Fruit fly (Drosophila melanogaster) whole organism, embryonic: ENCODE data around the gene trr.

Experiments
- B-H2 ChIP-seq: fragments of 200-800 bp; sonication (Bioruptor generic); optimal IDR thresholded peaks from 2 replicates; lab custom pipeline; 2018; ENCODE audit warnings: missing biosample characterization, mild to moderate bottlenecking, missing genetic modification characterization
- BtbVII ChIP-seq: fragments of 200-800 bp; sonication (Bioruptor generic); optimal IDR thresholded peaks from 3 replicates; lab custom pipeline; 2017; ENCODE audit warnings: missing biosample characterization, mild to moderate bottlenecking, missing genetic modification characterization
- CG10462 ChIP-seq: fragments of 200-800 bp; sonication (Bioruptor generic); optimal IDR thresholded peaks from 2 replicates; lab custom pipeline; 2016; ENCODE audit warnings: missing biosample characterization, missing genetic modification characterization
- CG10979 ChIP-seq: fragments of 200-800 bp; sonication (Bioruptor generic); optimal IDR thresholded peaks from 2 replicates; lab custom pipeline; 2018; ENCODE audit warnings: missing biosample characterization, mild to moderate bottlenecking, missing genetic modification characterization, moderate library complexity
- CG11247 ChIP-seq: fragments of 200-800 bp; sonication (Bioruptor generic); IDR thresholded peaks from 2 replicates; pipeline ENCODE4 v1.3.6; 2022; ENCODE audit warnings: missing biosample characterization, missing genetic modification characterization
- CG11560 ChIP-seq: fragments of 200-800 bp; sonication (Bioruptor generic); IDR thresholded peaks from 3 replicates; pipeline ENCODE4 v1.3.6; 2022; ENCODE audit warnings: missing biosample characterization, missing genetic modification characterization
- CG12769 ChIP-seq: fragments of 200-800 bp; sonication (Bioruptor generic); optimal IDR thresholded peaks from 2 replicates; lab custom pipeline; 2019; ENCODE audit warnings: missing biosample characterization, mild to moderate bottlenecking, missing genetic modification characterization, moderate library complexity
- CG14667 ChIP-seq: fragments of 200-800 bp; sonication (Bioruptor generic); IDR thresholded peaks from 2 replicates; pipeline ENCODE4 v1.3.6; 2022; ENCODE audit warnings: missing biosample characterization, missing genetic modification characterization
- CG15479 ChIP-seq: fragments of 200-800 bp; sonication (Bioruptor generic); optimal IDR thresholded peaks from 3 replicates; lab custom pipeline; 2019; ENCODE audit warnings: missing biosample characterization, mild to moderate bottlenecking, missing genetic modification characterization, moderate library complexity
- CG16813 ChIP-seq: fragments of 200-800 bp; sonication (Bioruptor generic); IDR thresholded peaks from 3 replicates; pipeline ENCODE4 v1.3.6; 2022; ENCODE audit warnings: missing biosample characterization, missing genetic modification characterization; ENCODE audit not compliant: partially characterized antibody
- CG16863 ChIP-seq: fragments of 200-800 bp; sonication (Bioruptor generic); optimal IDR thresholded peaks from 3 replicates; lab custom pipeline; 2016; ENCODE audit warnings: missing biosample characterization, missing genetic modification characterization
- CG18011 ChIP-seq: fragments of 200-800 bp; sonication (Bioruptor generic); optimal IDR thresholded peaks from 2 replicates; lab custom pipeline; 2017; ENCODE audit warnings: missing biosample characterization, missing genetic modification characterization, mild to moderate bottlenecking, moderate library complexity, missing genotype
- CG2120 ChIP-seq: fragments of 200-800 bp; sonication (Bioruptor generic); optimal IDR thresholded peaks from 3 replicates; lab custom pipeline; 2016; ENCODE audit warnings: missing biosample characterization, missing genetic modification characterization
- CG2875 ChIP-seq: fragments of 200-800 bp; sonication (Bioruptor generic); optimal IDR thresholded peaks from 2 replicates; lab custom pipeline; 2017; ENCODE audit warnings: missing biosample characterization, mild to moderate bottlenecking, missing genetic modification characterization, missing genetic modification reagents
- CG31224 ChIP-seq: fragments of 200-800 bp; sonication (Bioruptor generic); IDR thresholded peaks from 2 replicates; pipeline ENCODE4 v1.3.6; 2022; ENCODE audit warnings: missing biosample characterization, missing genetic modification characterization
- CG32767 ChIP-seq: fragments of 200-800 bp; sonication (Bioruptor generic); IDR thresholded peaks from 2 replicates; pipeline ENCODE4 v1.3.6; 2022; ENCODE audit warnings: missing biosample characterization, missing genetic modification characterization
- CG34376 ChIP-seq: fragments of 200-800 bp; sonication (Bioruptor generic); optimal IDR thresholded peaks from 2 replicates; lab custom pipeline; 2018; ENCODE audit warnings: missing biosample characterization, mild to moderate bottlenecking, missing genetic modification characterization
- CG3847 ChIP-seq: fragments of 200-800 bp; sonication (Bioruptor generic); IDR thresholded peaks from 2 replicates; pipeline ENCODE4 v1.3.6; 2022; ENCODE audit warnings: missing biosample characterization, missing genetic modification characterization
- CG4730 ChIP-seq: fragments of 200-800 bp; sonication (Bioruptor generic); IDR thresholded peaks from 2 replicates; pipeline ENCODE4 v1.3.6; 2022; ENCODE audit warnings: missing biosample characterization, missing genetic modification characterization
- CG6689 ChIP-seq: fragments of 200-800 bp; sonication (Bioruptor generic); IDR thresholded peaks from 2 replicates; pipeline ENCODE4 v1.3.6; 2022; ENCODE audit warnings: missing biosample characterization, missing genetic modification characterization
- CG7745 ChIP-seq: fragments of 200-800 bp; sonication (Bioruptor generic); optimal IDR thresholded peaks from 2 replicates; lab custom pipeline; 2018; ENCODE audit warnings: missing biosample characterization, mild to moderate bottlenecking, missing genetic modification characterization, moderate library complexity
- CG9727 ChIP-seq: fragments of 200-800 bp; sonication (Bioruptor generic); optimal IDR thresholded peaks from 3 replicates; lab custom pipeline; 2017; ENCODE audit warnings: missing biosample characterization, mild to moderate bottlenecking, missing genetic modification characterization
- CG9876 ChIP-seq: fragments of 200-800 bp; sonication (Bioruptor generic); optimal IDR thresholded peaks from 2 replicates; lab custom pipeline; 2016; ENCODE audit warnings: missing biosample characterization, missing genetic modification characterization
- CTCF ChIP-seq: fragments of 200-800 bp; sonication (Bioruptor generic); optimal IDR thresholded peaks from 2 replicates; lab custom pipeline; 2017; ENCODE audit warnings: missing biosample characterization, mild to moderate bottlenecking, missing genetic modification characterization, moderate library complexity
- D19A ChIP-seq: fragments of 200-800 bp; optimal IDR thresholded peaks from 3 replicates; lab custom pipeline; 2019; ENCODE audit warnings: missing biosample characterization, mild to moderate bottlenecking, missing genetic modification characterization, moderate library complexity
- Elba2 ChIP-seq: fragments of 200-800 bp; sonication (Bioruptor generic); optimal IDR thresholded peaks from 3 replicates; lab custom pipeline; 2016; ENCODE audit warnings: missing biosample characterization, missing genetic modification characterization
- Fer1 ChIP-seq: fragments of 200-800 bp; sonication (Bioruptor generic); optimal IDR thresholded peaks from 2 replicates; lab custom pipeline; 2017; ENCODE audit warnings: missing biosample characterization, mild to moderate bottlenecking, missing genetic modification characterization
- HLH3B ChIP-seq: fragments of 200-800 bp; sonication (Bioruptor generic); IDR thresholded peaks from 2 replicates; pipeline ENCODE4 v1.3.6; 2022; ENCODE audit warnings: missing biosample characterization, missing genetic modification characterization
- Max ChIP-seq: fragments of 200-800 bp; sonication (Bioruptor generic); optimal IDR thresholded peaks from 2 replicates; lab custom pipeline; 2016; ENCODE audit warnings: missing biosample characterization, mild to moderate bottlenecking, missing genetic modification characterization
- NC2α ChIP-seq: fragments of 200-800 bp; sonication (Bioruptor generic); optimal IDR thresholded peaks from 2 replicates; lab custom pipeline; 2016; ENCODE audit warnings: missing biosample characterization, missing genetic modification characterization
- Nf-YA ChIP-seq: fragments of 200-800 bp; sonication (Bioruptor generic); IDR thresholded peaks from 2 replicates; pipeline ENCODE4 v1.3.6; 2022; ENCODE audit warnings: missing biosample characterization, missing genetic modification characterization
- Ptx1 ChIP-seq: fragments of 200-800 bp; sonication (Bioruptor generic); IDR thresholded peaks from 2 replicates; pipeline ENCODE4 v1.3.6; 2022; ENCODE audit warnings: missing biosample characterization, missing genetic modification characterization
- Sox102F ChIP-seq: fragments of 200-800 bp; sonication (Bioruptor generic); optimal IDR thresholded peaks from 2 replicates; lab custom pipeline; 2018; ENCODE audit warnings: missing biosample characterization, mild to moderate bottlenecking, missing genetic modification characterization, moderate library complexity
- Sry-δ ChIP-seq: fragments of 200-800 bp; sonication (Bioruptor generic); optimal IDR thresholded peaks from 2 replicates; lab custom pipeline; 2016; ENCODE audit warnings: missing biosample characterization, missing genetic modification characterization
- Tbp ChIP-seq: fragments of >200 bp; optimal IDR thresholded peaks from 2 replicates; lab custom pipeline; 2018; ENCODE audit warnings: missing biosample characterization, missing genetic modification characterization
- ci ChIP-seq: fragments of 200-800 bp; sonication (Bioruptor generic); IDR thresholded peaks from 3 replicates; pipeline ENCODE4 v1.3.6; 2022; ENCODE audit warnings: missing biosample characterization, missing genetic modification characterization
- dimm ChIP-seq: fragments of 200-800 bp; sonication (Bioruptor generic); IDR thresholded peaks from 2 replicates; pipeline ENCODE4 v1.3.6; 2022; ENCODE audit warnings: missing biosample characterization, missing genetic modification characterization
- eyg ChIP-seq: fragments of 200-800 bp; sonication (Bioruptor generic); optimal IDR thresholded peaks from 3 replicates; lab custom pipeline; 2016; ENCODE audit warnings: missing biosample characterization, missing genetic modification characterization
- grn ChIP-seq: fragments of 200-800 bp; sonication (Bioruptor generic); optimal IDR thresholded peaks from 3 replicates; lab custom pipeline; 2017; ENCODE audit warnings: missing biosample characterization, missing genetic modification characterization
- gsb ChIP-seq: fragments of 200-800 bp; sonication (Bioruptor generic); IDR thresholded peaks from 2 replicates; pipeline ENCODE4 v1.3.6; 2022; ENCODE audit warnings: missing biosample characterization, missing genetic modification characterization
- h ChIP-seq: fragments of >200 bp; optimal IDR thresholded peaks from 2 replicates; lab custom pipeline; 2017
- her ChIP-seq: fragments of 200-800 bp; sonication (Bioruptor generic); optimal IDR thresholded peaks from 2 replicates; lab custom pipeline; 2016; ENCODE audit warnings: missing biosample characterization, missing genetic modification characterization
- ind ChIP-seq: fragments of 200-800 bp; sonication (Bioruptor generic); optimal IDR thresholded peaks from 3 replicates; lab custom pipeline; 2016; ENCODE audit warnings: missing biosample characterization, missing genetic modification characterization
- knrl ChIP-seq: fragments of 200-800 bp; sonication (Bioruptor generic); IDR thresholded peaks from 3 replicates; pipeline ENCODE4 v1.3.6; 2022; ENCODE audit warnings: missing biosample characterization, missing genetic modification characterization; ENCODE audit not compliant: partially characterized antibody
- nerfin-1 ChIP-seq: fragments of 200-800 bp; sonication (Bioruptor generic); optimal IDR thresholded peaks from 3 replicates; lab custom pipeline; 2019; ENCODE audit warnings: missing biosample characterization, mild to moderate bottlenecking, missing genetic modification characterization, moderate library complexity
- nerfin-2 ChIP-seq: fragments of 200-800 bp; sonication (Bioruptor generic); IDR thresholded peaks from 2 replicates; pipeline ENCODE4 v1.3.6; 2022; ENCODE audit warnings: missing biosample characterization, missing genetic modification characterization; ENCODE audit not compliant: partially characterized antibody
- psq ChIP-seq: fragments of 200-800 bp; sonication (Bioruptor generic); optimal IDR thresholded peaks from 2 replicates; lab custom pipeline; 2017; ENCODE audit warnings: missing biosample characterization, missing genetic modification characterization
- pum ChIP-seq: fragments of 200-800 bp; sonication (Bioruptor generic); optimal IDR thresholded peaks from 2 replicates; lab custom pipeline; 2016; ENCODE audit warnings: missing biosample characterization, missing genetic modification characterization
- rib ChIP-seq: fragments of 200-800 bp; sonication (Bioruptor generic); IDR thresholded peaks from 2 replicates; pipeline ENCODE4 v1.3.6; 2022; ENCODE audit warnings: missing biosample characterization, missing genetic modification characterization
- trem ChIP-seq: fragments of 200-800 bp; optimal IDR thresholded peaks from 3 replicates; lab custom pipeline; 2019; ENCODE audit warnings: missing biosample characterization, mild to moderate bottlenecking, missing genetic modification characterization, moderate library complexity
- trh ChIP-seq: fragments of 200-800 bp; sonication (Bioruptor generic); optimal IDR thresholded peaks from 2 replicates; lab custom pipeline; 2016; ENCODE audit warnings: missing biosample characterization, missing genetic modification characterization
- wdn ChIP-seq: fragments of 200-800 bp; sonication (Bioruptor generic); IDR thresholded peaks from 2 replicates; pipeline ENCODE4 v1.3.6; 2022; ENCODE audit warnings: missing biosample characterization, missing genetic modification characterization

The trr gene

DNA sequence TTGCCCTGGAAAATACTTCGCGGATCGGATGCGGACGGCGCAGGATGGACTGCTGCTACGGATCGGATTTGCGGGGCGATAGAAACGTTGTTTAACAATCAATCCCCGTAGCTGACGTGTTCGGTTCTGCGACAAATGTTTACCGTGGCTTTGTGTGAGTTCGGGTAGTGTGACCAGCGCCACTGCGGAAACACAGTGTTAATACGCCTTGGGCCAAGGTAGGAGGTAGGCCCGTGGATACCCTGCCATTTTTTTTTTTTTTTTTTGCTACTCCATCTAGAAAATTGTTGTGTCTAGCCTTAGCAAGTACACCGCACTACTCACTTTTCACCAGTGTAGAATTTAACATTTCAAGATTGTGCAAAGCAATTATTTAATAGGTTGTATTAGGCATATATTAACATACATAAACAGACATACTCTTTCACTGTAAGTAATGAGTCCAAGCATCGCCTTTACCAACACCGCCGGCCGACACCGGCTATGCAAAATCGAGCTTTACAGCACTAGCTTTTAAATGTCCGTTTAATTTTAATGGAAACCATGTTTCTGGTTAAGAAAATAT is 28.0 kb downstream of the trr start, which contains the start of gene deltaCOP (continued):
- TF ChIP-seq ci (GFP tag; lab: Robert Waterston, UW): peak; percentile 83
- no peak for TF ChIP-seq CG15479 (GFP tag; lab: Kevin White, UChicago)
- no peak for TF ChIP-seq CG12769 (tag; lab: Kevin White, UChicago)
- TF ChIP-seq Sry-δ: peak; percentile 57
- TF ChIP-seq trem (tag; lab: Kevin White, UChicago): peak; percentile 45
- peak; percentile 97 for TF ChIP-seq CG2120 (GFP tag; lab: Kevin White, UChicago)
- peak; percentile 61 for TF ChIP-seq B-H2
- peak; percentile 100 for TF ChIP-seq D19A (tag; lab: Kevin White, UChicago)
- peak; percentile 78 for TF ChIP-seq Fer1 (GFP tag; lab: Kevin White, UChicago)
- TF ChIP-seq Ptx1 (GFP tag; lab: Robert Waterston, UW): peak; percentile 91
- peak; percentile 36 for TF ChIP-seq CTCF
- no peak for TF ChIP-seq h (lab: Kevin White, UChicago)
- TF ChIP-seq CG18011 (GFP tag; lab: Kevin White, UChicago): peak; percentile 55
- TF ChIP-seq CG6689 (GFP tag; lab: Robert Waterston, UW): peak; percentile 83
- peak; percentile 66 for TF ChIP-seq CG10462 (GFP tag; lab: Kevin White, UChicago)
- TF ChIP-seq pum (GFP tag; lab: Kevin White, UChicago): peak; percentile 89
- TF ChIP-seq Nf-YA: no peak
- peak; percentile 61 for TF ChIP-seq gsb (GFP tag; lab: Robert Waterston, UW)
- peak; percentile 90 for TF ChIP-seq ind (GFP tag; lab: Kevin White, UChicago)
- peak; percentile 69 for TF ChIP-seq CG4730 (GFP tag; lab: Robert Waterston, UW)
- TF ChIP-seq CG11247 (GFP tag; lab: Robert Waterston, UW): peak; percentile 79
- no peak for TF ChIP-seq CG2875
- peak; percentile 31 for TF ChIP-seq Elba2 (GFP tag; lab: Kevin White, UChicago)
- TF ChIP-seq HLH3B (GFP tag; lab: Robert Waterston, UW): peak; percentile 70
- TF ChIP-seq grn: no peak
- peak; percentile 92 for TF ChIP-seq CG9876 (GFP tag; lab: Kevin White, UChicago)
- peak; percentile 82 for TF ChIP-seq her (GFP tag; lab: Kevin White, UChicago)
- peak; percentile 72; the same call in 2 of the 3 replicates for TF ChIP-seq CG11560 (tag; lab: Robert Waterston, UW)
- TF ChIP-seq BtbVII (GFP tag; lab: Kevin White, UChicago): peak; percentile 55
- TF ChIP-seq CG16863 (GFP tag; lab: Kevin White, UChicago): peak; percentile 89
- peak; percentile 64 for TF ChIP-seq NC2α (GFP tag; lab: Kevin White, UChicago)
- TF ChIP-seq CG7745 (tag; lab: Kevin White, UChicago): no peak
- TF ChIP-seq CG31224 (GFP tag; lab: Robert Waterston, UW): peak; percentile 79
- TF ChIP-seq knrl (GFP tag; lab: Robert Waterston, UW): peak; percentile 40; the same call in 1 of the 3 replicates
- no peak for TF ChIP-seq Sox102F
- peak; percentile 80 for TF ChIP-seq CG9727 (GFP tag; lab: Kevin White, UChicago)
- peak; percentile 11 for TF ChIP-seq nerfin-1 (tag; lab: Kevin White, UChicago)
- TF ChIP-seq CG34376 (GFP tag; lab: Kevin White, UChicago): peak; percentile 76
- peak; percentile 62 for TF ChIP-seq CG14667
- TF ChIP-seq nerfin-2: no peak
- peak; percentile 70 for TF ChIP-seq trh (GFP tag; lab: Kevin White, UChicago)
- TF ChIP-seq Tbp (GFP tag; lab: Kevin White, UChicago): no peak
- no peak for TF ChIP-seq dimm (GFP tag; lab: Robert Waterston, UW)
- peak; percentile 55 for TF ChIP-seq psq (GFP tag; lab: Kevin White, UChicago)
- peak; percentile 83 for TF ChIP-seq eyg
- peak; percentile 88 for TF ChIP-seq Max (GFP tag; lab: Kevin White, UChicago)
- TF ChIP-seq CG32767 (GFP tag; lab: Robert Waterston, UW): peak; percentile 72; the same call in 1 of the 2 replicates
- peak; percentile 89 for TF ChIP-seq CG3847
- no peak for TF ChIP-seq CG16813 (GFP tag; lab: Robert Waterston, UW)
- TF ChIP-seq CG10979 (tag; lab: Kevin White, UChicago): peak; percentile 64
- peak; percentile 81 for TF ChIP-seq wdn (GFP tag; lab: Robert Waterston, UW)
- peak; percentile 75 for TF ChIP-seq rib (GFP tag; lab: Robert Waterston, UW)
